Fruit fly (Drosophila melanogaster) whole organism, embryonic: ENCODE data around the gene PMP34.

Experiments used
- Antp ChIP-seq: fragments of 200-800 bp; sonication (Bioruptor generic); optimal IDR thresholded peaks from 3 replicates; lab custom pipeline; 2016; ENCODE audit warnings: missing biosample characterization, missing genetic modification characterization
- CG10209 ChIP-seq: fragments of 200-800 bp; sonication (Bioruptor generic); optimal IDR thresholded peaks from 3 replicates; lab custom pipeline; 2017; ENCODE audit warnings: missing biosample characterization, mild to moderate bottlenecking, missing genetic modification characterization, missing genetic modification reagents
- CG10267 ChIP-seq: fragments of 200-800 bp; sonication (Bioruptor generic); optimal IDR thresholded peaks from 2 replicates; lab custom pipeline; 2018; ENCODE audit warnings: missing biosample characterization, mild to moderate bottlenecking, missing genetic modification characterization, moderate library complexity
- CG11456 ChIP-seq: fragments of 200-800 bp; sonication (Bioruptor generic); IDR thresholded peaks from 3 replicates; pipeline ENCODE4 v1.3.6; 2022; ENCODE audit warnings: missing biosample characterization, missing genetic modification characterization
- CG12236 ChIP-seq: fragments of 200-800 bp; sonication (Bioruptor generic); optimal IDR thresholded peaks from 2 replicates; lab custom pipeline; 2016; ENCODE audit warnings: missing biosample characterization, missing genetic modification characterization
- CG14965 ChIP-seq: fragments of 200-800 bp; sonication (Bioruptor generic); optimal IDR thresholded peaks from 2 replicates; lab custom pipeline; 2016; ENCODE audit warnings: missing biosample characterization, missing genetic modification characterization, borderline replicate concordance
- CG15514 ChIP-seq: fragments of 200-800 bp; sonication (Bioruptor generic); optimal IDR thresholded peaks from 3 replicates; lab custom pipeline; 2017; ENCODE audit warnings: missing biosample characterization, missing genetic modification characterization, mild to moderate bottlenecking, moderate library complexity, missing genetic modification reagents
- CG16779 ChIP-seq: fragments of 200-800 bp; sonication (Bioruptor generic); IDR thresholded peaks from 2 replicates; pipeline ENCODE4 v1.3.6; 2022; ENCODE audit warnings: missing biosample characterization, missing genetic modification characterization
- CG17361 ChIP-seq: fragments of 200-800 bp; sonication (Bioruptor generic); IDR thresholded peaks from 3 replicates; pipeline ENCODE4 v1.3.6; 2022; ENCODE audit warnings: missing biosample characterization, missing genetic modification characterization
- CG18011 ChIP-seq: fragments of 200-800 bp; sonication (Bioruptor generic); optimal IDR thresholded peaks from 2 replicates; lab custom pipeline; 2017; ENCODE audit warnings: missing biosample characterization, missing genetic modification characterization, mild to moderate bottlenecking, moderate library complexity, missing genotype
- CG2120 ChIP-seq: fragments of 200-800 bp; sonication (Bioruptor generic); optimal IDR thresholded peaks from 3 replicates; lab custom pipeline; 2016; ENCODE audit warnings: missing biosample characterization, missing genetic modification characterization
- CG2889 ChIP-seq: fragments of 200-800 bp; sonication (Bioruptor generic); IDR thresholded peaks from 3 replicates; pipeline ENCODE4 v1.3.6; 2022; ENCODE audit warnings: missing biosample characterization, missing genetic modification characterization
- CG3163 ChIP-seq: fragments of 200-800 bp; sonication (Bioruptor generic); optimal IDR thresholded peaks from 3 replicates; lab custom pipeline; 2016; ENCODE audit warnings: missing biosample characterization, missing genetic modification characterization
- CG34224 ChIP-seq: fragments of 200-800 bp; sonication (Bioruptor generic); IDR thresholded peaks from 3 replicates; pipeline ENCODE4 v1.3.6; 2022; ENCODE audit warnings: missing biosample characterization, missing genetic modification characterization; ENCODE audit not compliant: partially characterized antibody
- CG42726 ChIP-seq: fragments of 200-800 bp; sonication (Bioruptor generic); IDR thresholded peaks from 2 replicates; pipeline ENCODE4 v1.3.6; 2022; ENCODE audit warnings: missing biosample characterization, missing genetic modification characterization; ENCODE audit not compliant: partially characterized antibody
- CG43689 ChIP-seq: fragments of 200-800 bp; sonication (Bioruptor generic); IDR thresholded peaks from 2 replicates; pipeline ENCODE4 v1.3.6; 2022; ENCODE audit warnings: missing biosample characterization, missing genetic modification characterization
- CG4730 ChIP-seq: fragments of 200-800 bp; sonication (Bioruptor generic); IDR thresholded peaks from 2 replicates; pipeline ENCODE4 v1.3.6; 2022; ENCODE audit warnings: missing biosample characterization, missing genetic modification characterization
- CG7987 ChIP-seq: fragments of 200-800 bp; sonication (Bioruptor generic); optimal IDR thresholded peaks from 2 replicates; lab custom pipeline; 2018; ENCODE audit warnings: missing biosample characterization, mild to moderate bottlenecking, missing genetic modification characterization, moderate library complexity
- CG8944 ChIP-seq: fragments of 200-800 bp; sonication (Bioruptor generic); optimal IDR thresholded peaks from 3 replicates; lab custom pipeline; 2016; ENCODE audit warnings: missing biosample characterization, missing genetic modification characterization
- CHES-1-like ChIP-seq: fragments of 200-800 bp; sonication (Bioruptor generic); optimal IDR thresholded peaks from 2 replicates; lab custom pipeline; 2016; ENCODE audit warnings: missing biosample characterization, missing genetic modification characterization
- Camta ChIP-seq: fragments of 200-800 bp; sonication (Bioruptor generic); optimal IDR thresholded peaks from 2 replicates; lab custom pipeline; 2016; ENCODE audit warnings: missing biosample characterization, missing genetic modification characterization
- CrebB ChIP-seq: fragments of 200-800 bp; sonication (Bioruptor generic); optimal IDR thresholded peaks from 3 replicates; lab custom pipeline; 2018; ENCODE audit warnings: missing biosample characterization, mild to moderate bottlenecking, missing genetic modification characterization
- Dbx ChIP-seq: fragments of 200-800 bp; sonication (Bioruptor generic); IDR thresholded peaks from 3 replicates; pipeline ENCODE4 v1.3.6; 2022; ENCODE audit warnings: missing biosample characterization, missing genetic modification characterization
- Doc2 ChIP-seq: fragments of 200-800 bp; sonication (Bioruptor generic); IDR thresholded peaks from 2 replicates; pipeline ENCODE4 v1.3.6; 2022; ENCODE audit warnings: missing biosample characterization, missing genetic modification characterization
- E2f1 ChIP-seq: fragments of 200-800 bp; sonication (Bioruptor generic); IDR thresholded peaks from 2 replicates; pipeline ENCODE4 v1.3.6; 2022; ENCODE audit warnings: missing biosample characterization, missing genetic modification characterization
- Gsc ChIP-seq: fragments of 200-800 bp; sonication (Bioruptor generic); IDR thresholded peaks from 2 replicates; pipeline ENCODE4 v1.3.6; 2022; ENCODE audit warnings: missing biosample characterization, missing genetic modification characterization
- Gug ChIP-seq: fragments of 200-800 bp; sonication (Bioruptor generic); IDR thresholded peaks from 4 replicates; pipeline ENCODE4 v1.3.6; 2022; ENCODE audit warnings: missing biosample characterization, missing genetic modification characterization
- HLH3B ChIP-seq: fragments of 200-800 bp; sonication (Bioruptor generic); IDR thresholded peaks from 2 replicates; pipeline ENCODE4 v1.3.6; 2022; ENCODE audit warnings: missing biosample characterization, missing genetic modification characterization
- HLH4C ChIP-seq: fragments of 200-800 bp; sonication (Bioruptor generic); IDR thresholded peaks from 3 replicates; pipeline ENCODE4 v1.3.6; 2022; ENCODE audit warnings: missing biosample characterization, missing genetic modification characterization; ENCODE audit not compliant: partially characterized antibody
- Hr3 ChIP-seq: fragments of 200-800 bp; sonication (Bioruptor generic); optimal IDR thresholded peaks from 3 replicates; lab custom pipeline; 2016; ENCODE audit warnings: missing biosample characterization, missing genetic modification characterization
- MESR4 ChIP-seq: fragments of 200-800 bp; sonication (Bioruptor generic); optimal IDR thresholded peaks from 2 replicates; lab custom pipeline; 2018; ENCODE audit warnings: missing biosample characterization, mild to moderate bottlenecking, missing genetic modification characterization, moderate library complexity
- Med ChIP-seq: fragments of 200-800 bp; sonication (Bioruptor generic); peaks from one replicate; lab custom pipeline; 2016; ENCODE audit warnings: missing biosample characterization, missing genetic modification characterization, mild to moderate bottlenecking, inconsistent platforms, moderate library complexity
- Myb ChIP-seq: fragments of 200-800 bp; sonication (Bioruptor generic); optimal IDR thresholded peaks from 2 replicates; lab custom pipeline; 2016; ENCODE audit warnings: missing biosample characterization, missing genetic modification characterization
- NFAT ChIP-seq: fragments of 200-800 bp; sonication (Bioruptor generic); IDR thresholded peaks from 2 replicates; pipeline ENCODE4 v1.3.6; 2022; ENCODE audit warnings: missing biosample characterization, missing genetic modification characterization
- Neu2 ChIP-seq: fragments of 200-800 bp; sonication (Bioruptor generic); optimal IDR thresholded peaks from 3 replicates; lab custom pipeline; 2016; ENCODE audit warnings: missing biosample characterization, missing genetic modification characterization, borderline replicate concordance
- Tbp ChIP-seq: fragments of >200 bp; optimal IDR thresholded peaks from 2 replicates; lab custom pipeline; 2018; ENCODE audit warnings: missing biosample characterization, missing genetic modification characterization
- YL-1 ChIP-seq: fragments of 200-800 bp; sonication (Bioruptor generic); optimal IDR thresholded peaks from 3 replicates; lab custom pipeline; 2017; ENCODE audit warnings: missing biosample characterization, mild to moderate bottlenecking, missing genetic modification characterization
- abd-A ChIP-seq: fragments of 200-800 bp; sonication (Bioruptor generic); optimal IDR thresholded peaks from 3 replicates; lab custom pipeline; 2019; ENCODE audit warnings: missing biosample characterization, mild to moderate bottlenecking, missing genetic modification characterization, moderate library complexity
- dmrt11E ChIP-seq: fragments of 200-800 bp; sonication (Bioruptor generic); optimal IDR thresholded peaks from 3 replicates; lab custom pipeline; 2018; ENCODE audit warnings: missing biosample characterization, mild to moderate bottlenecking, missing genetic modification characterization, moderate library complexity
- ewg ChIP-seq: fragments of 200-800 bp; sonication (Bioruptor generic); optimal IDR thresholded peaks from 3 replicates; lab custom pipeline; 2017; ENCODE audit warnings: mild to moderate bottlenecking, missing biosample characterization, missing genetic modification reagents, missing genetic modification characterization
- fd102C ChIP-seq: fragments of 200-800 bp; sonication (Bioruptor generic); optimal IDR thresholded peaks from 2 replicates; lab custom pipeline; 2018; ENCODE audit warnings: missing biosample characterization, mild to moderate bottlenecking, missing genetic modification characterization, moderate library complexity
- fd64A ChIP-seq: fragments of 200-800 bp; sonication (Bioruptor generic); optimal IDR thresholded peaks from 3 replicates; lab custom pipeline; 2018; ENCODE audit warnings: missing biosample characterization, mild to moderate bottlenecking, missing genetic modification characterization
- h ChIP-seq: fragments of >200 bp; optimal IDR thresholded peaks from 2 replicates; lab custom pipeline; 2017
- knrl ChIP-seq: fragments of 200-800 bp; sonication (Bioruptor generic); IDR thresholded peaks from 3 replicates; pipeline ENCODE4 v1.3.6; 2022; ENCODE audit warnings: missing biosample characterization, missing genetic modification characterization; ENCODE audit not compliant: partially characterized antibody
- mam ChIP-seq: fragments of 200-800 bp; sonication (Bioruptor generic); optimal IDR thresholded peaks from 3 replicates; lab custom pipeline; 2016; ENCODE audit warnings: missing biosample characterization, missing genetic modification characterization
- psq ChIP-seq: fragments of 200-800 bp; sonication (Bioruptor generic); optimal IDR thresholded peaks from 2 replicates; lab custom pipeline; 2017; ENCODE audit warnings: missing biosample characterization, missing genetic modification characterization
- schlank ChIP-seq: fragments of 200-800 bp; sonication (Bioruptor generic); optimal IDR thresholded peaks from 2 replicates; lab custom pipeline; 2018; ENCODE audit warnings: missing biosample characterization, mild to moderate bottlenecking, missing genetic modification characterization
- slbo ChIP-seq: fragments of 200-800 bp; sonication (Bioruptor generic); IDR thresholded peaks from 2 replicates; pipeline ENCODE4 v1.3.6; 2022; ENCODE audit warnings: missing biosample characterization, missing genetic modification characterization
- tap ChIP-seq: fragments of 200-800 bp; optimal IDR thresholded peaks from 3 replicates; lab custom pipeline; 2019; ENCODE audit warnings: missing biosample characterization, mild to moderate bottlenecking, missing genetic modification characterization, moderate library complexity
- trh ChIP-seq: fragments of 200-800 bp; sonication (Bioruptor generic); optimal IDR thresholded peaks from 2 replicates; lab custom pipeline; 2016; ENCODE audit warnings: missing biosample characterization, missing genetic modification characterization
- usp ChIP-seq: fragments of >200 bp; optimal IDR thresholded peaks from 2 replicates; lab custom pipeline; 2017; ENCODE audit warnings: missing biosample characterization, missing genetic modification characterization
- zfh2 ChIP-seq: fragments of 200-800 bp; sonication (Bioruptor generic); optimal IDR thresholded peaks from 2 replicates; lab custom pipeline; 2016; ENCODE audit warnings: missing biosample characterization, missing genetic modification characterization

The PMP34 gene

DNA sequence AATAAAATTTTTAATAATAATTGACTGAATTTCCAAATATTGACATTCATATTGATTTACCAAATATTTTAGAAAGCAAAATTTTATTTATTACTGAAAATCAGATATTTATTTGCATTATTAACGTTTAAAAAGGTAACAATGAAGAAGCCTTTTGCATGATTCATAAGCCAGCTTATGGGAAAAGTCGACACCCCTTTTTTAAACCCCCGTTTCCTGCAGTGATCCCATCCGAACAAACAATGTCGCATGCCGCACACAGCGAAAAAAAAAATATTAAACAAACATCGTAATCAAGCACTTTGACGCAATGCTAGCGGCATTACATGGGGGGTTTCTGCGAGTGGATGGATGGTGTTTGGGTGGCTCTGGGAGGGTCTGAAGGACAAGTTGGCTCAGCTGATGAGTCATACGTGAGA lies 35.1 kb downstream of the PMP34 start (continued):
- TF ChIP-seq CG11456 (GFP tag; lab: Robert Waterston, UW) (peak; percentile 61; the same call in 1 of the 3 replicates), CG17361 (no peak; the same call in 2 of the 3 replicates), dmrt11E (no peak), Hr3 (GFP tag; lab: Kevin White, UChicago) (peak; percentile 27), HLH4C (GFP tag; lab: Robert Waterston, UW) (no peak), CG4730 (GFP tag; lab: Robert Waterston, UW) (no peak), CG7987 (GFP tag; lab: Kevin White, UChicago) (peak; percentile 60), Antp (GFP tag; lab: Kevin White, UChicago) (peak; percentile 62), fd64A (no peak), CG2120 (GFP tag; lab: Kevin White, UChicago) (peak; percentile 60), CG43689 (GFP tag; lab: Robert Waterston, UW) (no peak), abd-A (tag; lab: Kevin White, UChicago) (peak; percentile 63), slbo (GFP tag; lab: Robert Waterston, UW) (no peak; the same call in 1 of the 2 replicates), CG3163 (GFP tag; lab: Kevin White, UChicago) (no peak), ewg (GFP tag; lab: Kevin White, UChicago) (no peak), CG42726 (GFP tag; lab: Robert Waterston, UW) (no peak), CG14965 (no peak), MESR4 (GFP tag; lab: Kevin White, UChicago) (no peak), h (lab: Kevin White, UChicago) (no peak), psq (GFP tag; lab: Kevin White, UChicago) (no peak), schlank (peak; percentile 44), CG12236 (GFP tag; lab: Kevin White, UChicago) (no peak), Med (GFP tag; lab: Kevin White, UChicago) (peak; percentile 90), trh (GFP tag; lab: Kevin White, UChicago) (no peak), CG18011 (GFP tag; lab: Kevin White, UChicago) (no peak), Neu2 (no peak), CG34224 (GFP tag; lab: Robert Waterston, UW) (no peak), zfh2 (GFP tag; lab: Kevin White, UChicago) (peak; percentile 51), NFAT (GFP tag; lab: Robert Waterston, UW) (peak; percentile 56; the same call in 1 of the 2 replicates), tap (tag; lab: Kevin White, UChicago) (no peak), CG2889 (GFP tag; lab: Robert Waterston, UW) (no peak), knrl (GFP tag; lab: Robert Waterston, UW) (no peak), HLH3B (GFP tag; lab: Robert Waterston, UW) (no peak), Camta (no peak), fd102C (no peak), CG15514 (GFP tag; lab: Kevin White, UChicago) (peak; percentile 28), Dbx (GFP tag; lab: Robert Waterston, UW) (peak; percentile 29; the same call in 1 of the 3 replicates), usp (no peak), E2f1 (GFP tag; lab: Robert Waterston, UW) (no peak), CHES-1-like (no peak), Myb (peak; percentile 17), Tbp (GFP tag; lab: Kevin White, UChicago) (no peak), Gug (GFP tag; lab: Robert Waterston, UW) (peak; percentile 51; the same call in 2 of the 4 replicates), CrebB (tag; lab: Kevin White, UChicago) (no peak), CG10267 (tag; lab: Kevin White, UChicago) (no peak), mam (GFP tag; lab: Kevin White, UChicago) (peak; percentile 13), Doc2 (GFP tag; lab: Robert Waterston, UW) (no peak), YL-1 (GFP tag; lab: Kevin White, UChicago) (no peak), CG10209 (GFP tag; lab: Kevin White, UChicago) (peak; percentile 27), CG8944 (GFP tag; lab: Kevin White, UChicago) (peak; percentile 21), Gsc (GFP tag; lab: Robert Waterston, UW) (no peak), CG16779 (0 out of 2 replicates have a peak, but pooled peaks have one; percentile 39)
